Fruit fly (Drosophila melanogaster) whole organism, embryonic: ENCODE results near the gene brn.
A peak's percentile ranks its signal among the peaks of the same experiment; 100 is the strongest.

ENCODE experiments used
- Aef1 ChIP-seq: fragments of 200-800 bp; sonication (Bioruptor generic); IDR thresholded peaks from 3 replicates; pipeline ENCODE4 v1.3.6; 2022; ENCODE audit warnings: missing biosample characterization, missing genetic modification characterization
- Antp ChIP-seq: fragments of 200-800 bp; sonication (Bioruptor generic); optimal IDR thresholded peaks from 3 replicates; lab custom pipeline; 2016; ENCODE audit warnings: missing biosample characterization, missing genetic modification characterization
- Awh ChIP-seq: fragments of 200-800 bp; sonication (Bioruptor generic); IDR thresholded peaks from 2 replicates; pipeline ENCODE4, ENCODE4 v1.3.6; 2022; ENCODE audit warnings: missing biosample characterization, missing genetic modification characterization
- B-H2 ChIP-seq: fragments of 200-800 bp; sonication (Bioruptor generic); optimal IDR thresholded peaks from 2 replicates; lab custom pipeline; 2018; ENCODE audit warnings: missing biosample characterization, mild to moderate bottlenecking, missing genetic modification characterization
- CG10267 ChIP-seq: fragments of 200-800 bp; sonication (Bioruptor generic); optimal IDR thresholded peaks from 2 replicates; lab custom pipeline; 2018; ENCODE audit warnings: missing biosample characterization, mild to moderate bottlenecking, missing genetic modification characterization, moderate library complexity
- CG10431 ChIP-seq: fragments of 200-800 bp; sonication (Bioruptor generic); optimal IDR thresholded peaks from 3 replicates; lab custom pipeline; 2018; ENCODE audit warnings: missing biosample characterization, mild to moderate bottlenecking, missing genetic modification characterization
- CG11093 ChIP-seq: fragments of 200-800 bp; sonication (Bioruptor generic); IDR thresholded peaks from 3 replicates; pipeline ENCODE4 v1.3.6; 2022; ENCODE audit warnings: missing biosample characterization, missing genetic modification characterization
- CG11456 ChIP-seq: fragments of 200-800 bp; sonication (Bioruptor generic); IDR thresholded peaks from 3 replicates; pipeline ENCODE4 v1.3.6; 2022; ENCODE audit warnings: missing biosample characterization, missing genetic modification characterization
- CG17361 ChIP-seq: fragments of 200-800 bp; sonication (Bioruptor generic); IDR thresholded peaks from 3 replicates; pipeline ENCODE4 v1.3.6; 2022; ENCODE audit warnings: missing biosample characterization, missing genetic modification characterization
- CG17912 ChIP-seq: fragments of 200-800 bp; sonication (Bioruptor generic); optimal IDR thresholded peaks from 2 replicates; lab custom pipeline; 2018; ENCODE audit warnings: missing biosample characterization, mild to moderate bottlenecking, missing genetic modification characterization
- CG1832 ChIP-seq: fragments of 200-800 bp; sonication (Bioruptor generic); optimal IDR thresholded peaks from 2 replicates; lab custom pipeline; 2017; ENCODE audit warnings: missing biosample characterization, mild to moderate bottlenecking, missing genetic modification characterization, inconsistent platforms
- CG18599 ChIP-seq: fragments of 200-800 bp; sonication (Bioruptor generic); optimal IDR thresholded peaks from 3 replicates; lab custom pipeline; 2017; ENCODE audit warnings: missing biosample characterization, missing genetic modification characterization, mild to moderate bottlenecking, moderate library complexity, missing genetic modification reagents
- CG18619 ChIP-seq: fragments of 200-800 bp; sonication (Bioruptor generic); optimal IDR thresholded peaks from 3 replicates; lab custom pipeline; 2017; ENCODE audit warnings: missing biosample characterization, mild to moderate bottlenecking, missing genetic modification characterization
- CG32532 ChIP-seq: fragments of 200-800 bp; sonication (Bioruptor generic); IDR thresholded peaks from 2 replicates; pipeline ENCODE4 v1.3.6; 2022; ENCODE audit warnings: missing biosample characterization, missing genetic modification characterization
- CG34422 ChIP-seq: fragments of 200-800 bp; sonication (Bioruptor generic); IDR thresholded peaks from 3 replicates; pipeline ENCODE4 v1.3.6; 2022; ENCODE audit warnings: missing biosample characterization, missing genetic modification characterization
- CG4282 ChIP-seq: fragments of 200-800 bp; sonication (Bioruptor generic); optimal IDR thresholded peaks from 2 replicates; lab custom pipeline; 2016; ENCODE audit warnings: missing biosample characterization, missing genetic modification characterization
- CG43689 ChIP-seq: fragments of 200-800 bp; sonication (Bioruptor generic); IDR thresholded peaks from 2 replicates; pipeline ENCODE4 v1.3.6; 2022; ENCODE audit warnings: missing biosample characterization, missing genetic modification characterization
- CG8478 ChIP-seq: fragments of >200 bp; optimal IDR thresholded peaks from 2 replicates; lab custom pipeline; 2018
- Dip3 ChIP-seq: fragments of 200-800 bp; sonication (Bioruptor generic); optimal IDR thresholded peaks from 3 replicates; lab custom pipeline; 2016; ENCODE audit warnings: missing biosample characterization, missing genetic modification characterization
- Dref ChIP-seq: fragments of 200-800 bp; sonication (Bioruptor generic); IDR thresholded peaks from 2 replicates; pipeline ENCODE4 v1.3.6; 2022; ENCODE audit warnings: missing biosample characterization, missing genetic modification characterization
- E2f1 ChIP-seq: fragments of 200-800 bp; sonication (Bioruptor generic); IDR thresholded peaks from 2 replicates; pipeline ENCODE4 v1.3.6; 2022; ENCODE audit warnings: missing biosample characterization, missing genetic modification characterization
- Ets65A ChIP-seq: fragments of 200-800 bp; sonication (Bioruptor generic); peaks from one replicate; lab custom pipeline; 2016; ENCODE audit warnings: missing biosample characterization, missing genetic modification characterization
- Fer2 ChIP-seq: fragments of 200-800 bp; sonication (Bioruptor generic); optimal IDR thresholded peaks from 2 replicates; lab custom pipeline; 2018; ENCODE audit warnings: missing biosample characterization, mild to moderate bottlenecking, missing genetic modification characterization, moderate library complexity
- Fer3 ChIP-seq: fragments of 200-800 bp; sonication (Bioruptor generic); optimal IDR thresholded peaks from 2 replicates; lab custom pipeline; 2018; ENCODE audit warnings: missing biosample characterization, mild to moderate bottlenecking, missing genetic modification characterization, moderate library complexity
- HLHmδ ChIP-seq: fragments of 200-800 bp; sonication (Bioruptor generic); optimal IDR thresholded peaks from 2 replicates; lab custom pipeline; 2018; ENCODE audit warnings: missing biosample characterization, mild to moderate bottlenecking, missing genetic modification characterization, moderate library complexity
- Hr3 ChIP-seq: fragments of 200-800 bp; sonication (Bioruptor generic); optimal IDR thresholded peaks from 3 replicates; lab custom pipeline; 2016; ENCODE audit warnings: missing biosample characterization, missing genetic modification characterization
- Hr39 ChIP-seq: fragments of >200 bp; optimal IDR thresholded peaks from 2 replicates; lab custom pipeline; 2017
- MTF-1 ChIP-seq: fragments of 200-800 bp; sonication (Bioruptor generic); optimal IDR thresholded peaks from 2 replicates; lab custom pipeline; 2018; ENCODE audit warnings: missing biosample characterization, mild to moderate bottlenecking, missing genetic modification characterization, borderline replicate concordance
- NC2β ChIP-seq: fragments of 200-800 bp; sonication (Bioruptor generic); optimal IDR thresholded peaks from 2 replicates; lab custom pipeline; 2016; ENCODE audit warnings: missing biosample characterization, missing genetic modification characterization
- Poxn ChIP-seq: fragments of 200-800 bp; sonication (Bioruptor generic); IDR thresholded peaks from 2 replicates; pipeline ENCODE4 v1.3.6; 2022; ENCODE audit warnings: missing biosample characterization, missing genetic modification characterization
- Sox102F ChIP-seq: fragments of 200-800 bp; sonication (Bioruptor generic); optimal IDR thresholded peaks from 2 replicates; lab custom pipeline; 2018; ENCODE audit warnings: missing biosample characterization, mild to moderate bottlenecking, missing genetic modification characterization, moderate library complexity
- YL-1 ChIP-seq: fragments of 200-800 bp; sonication (Bioruptor generic); optimal IDR thresholded peaks from 3 replicates; lab custom pipeline; 2017; ENCODE audit warnings: missing biosample characterization, mild to moderate bottlenecking, missing genetic modification characterization
- ci ChIP-seq: fragments of 200-800 bp; sonication (Bioruptor generic); IDR thresholded peaks from 3 replicates; pipeline ENCODE4 v1.3.6; 2022; ENCODE audit warnings: missing biosample characterization, missing genetic modification characterization
- da ChIP-seq: fragments of 200-800 bp; sonication (Bioruptor generic); optimal IDR thresholded peaks from 2 replicates; lab custom pipeline; 2016; ENCODE audit warnings: missing biosample characterization, missing genetic modification characterization
- disco-r ChIP-seq: fragments of 200-800 bp; sonication (Bioruptor generic); optimal IDR thresholded peaks from 2 replicates; lab custom pipeline; 2016; ENCODE audit warnings: missing biosample characterization, missing genetic modification characterization
- dm ChIP-seq: fragments of 200-800 bp; sonication (Bioruptor generic); optimal IDR thresholded peaks from 3 replicates; lab custom pipeline; 2016; ENCODE audit warnings: missing biosample characterization, missing genetic modification characterization
- dmrt99B ChIP-seq: fragments of 200-800 bp; sonication (Bioruptor generic); optimal IDR thresholded peaks from 2 replicates; lab custom pipeline; 2018; ENCODE audit warnings: missing biosample characterization, mild to moderate bottlenecking, missing genetic modification characterization, moderate library complexity
- grn ChIP-seq: fragments of 200-800 bp; sonication (Bioruptor generic); optimal IDR thresholded peaks from 3 replicates; lab custom pipeline; 2017; ENCODE audit warnings: missing biosample characterization, missing genetic modification characterization
- inv ChIP-seq: fragments of 200-800 bp; sonication (Bioruptor generic); IDR thresholded peaks from 2 replicates; pipeline ENCODE4 v1.3.6; 2022; ENCODE audit warnings: missing biosample characterization, missing genetic modification characterization; ENCODE audit not compliant: partially characterized antibody
- jigr1 ChIP-seq: fragments of 200-800 bp; sonication (Bioruptor generic); IDR thresholded peaks from 3 replicates; pipeline ENCODE4 v1.3.6; 2022; ENCODE audit warnings: missing biosample characterization, missing genetic modification characterization
- ken ChIP-seq: fragments of 200-800 bp; sonication (Bioruptor generic); IDR thresholded peaks from 3 replicates; pipeline ENCODE4 v1.3.6; 2022; ENCODE audit warnings: missing biosample characterization, missing genetic modification characterization
- lbe ChIP-seq: fragments of 200-800 bp; sonication (Bioruptor generic); optimal IDR thresholded peaks from 2 replicates; lab custom pipeline; 2016; ENCODE audit warnings: missing biosample characterization, mild to moderate bottlenecking, missing genetic modification characterization
- lilli ChIP-seq: fragments of 200-800 bp; sonication (Bioruptor generic); optimal IDR thresholded peaks from 3 replicates; lab custom pipeline; 2016; ENCODE audit warnings: missing biosample characterization, missing genetic modification characterization
- lmd ChIP-seq: fragments of 200-800 bp; sonication (Bioruptor generic); IDR thresholded peaks from 2 replicates; pipeline ENCODE4 v1.3.6; 2022; ENCODE audit warnings: missing biosample characterization, missing genetic modification characterization
- mirr ChIP-seq: fragments of 200-800 bp; sonication (Bioruptor generic); optimal IDR thresholded peaks from 3 replicates; lab custom pipeline; 2018; ENCODE audit warnings: missing biosample characterization, mild to moderate bottlenecking, missing genetic modification characterization
- nerfin-1 ChIP-seq: fragments of 200-800 bp; sonication (Bioruptor generic); optimal IDR thresholded peaks from 3 replicates; lab custom pipeline; 2019; ENCODE audit warnings: missing biosample characterization, mild to moderate bottlenecking, missing genetic modification characterization, moderate library complexity
- nmo ChIP-seq: fragments of 200-800 bp; sonication (Bioruptor generic); optimal IDR thresholded peaks from 2 replicates; lab custom pipeline; 2018; ENCODE audit warnings: missing biosample characterization, mild to moderate bottlenecking, missing genetic modification characterization, moderate library complexity
- repo ChIP-seq: fragments of 200-800 bp; sonication (Bioruptor generic); optimal IDR thresholded peaks from 2 replicates; lab custom pipeline; 2016; ENCODE audit warnings: missing biosample characterization, missing genetic modification characterization
- sc ChIP-seq, 3 experiments: fragments of >200 bp in 2 of 3; fragments of 200-800 bp in 1 of 3; sonication (Bioruptor generic) in 1 of 3; optimal IDR thresholded peaks; 2 replicates in 2 of 3; 3 replicates in 1 of 3; lab custom pipeline; 2017; ENCODE audit warnings: mild to moderate bottlenecking in 1 of 3, missing biosample characterization in 1 of 3, missing genetic modification characterization in 1 of 3, missing genetic modification reagents in 1 of 3
- scrt ChIP-seq: fragments of 200-800 bp; sonication (Bioruptor generic); optimal IDR thresholded peaks from 2 replicates; lab custom pipeline; 2018; ENCODE audit warnings: missing biosample characterization, mild to moderate bottlenecking, missing genetic modification characterization, moderate library complexity
- tup ChIP-seq: fragments of 200-800 bp; sonication (Bioruptor generic); optimal IDR thresholded peaks from 2 replicates; lab custom pipeline; 2016; ENCODE audit warnings: missing biosample characterization, mild to moderate bottlenecking, missing genetic modification characterization, moderate library complexity

Gene brn

dm6 chrX:4106756-4107155 lies 2.6 kb downstream of the brn start (continued):
- TF ChIP-seq Hr39 (no peak), lbe (GFP tag; lab: Kevin White, UChicago) (no peak), CG8478 (lab: Kevin White, UChicago) (no peak), tup (GFP tag; lab: Kevin White, UChicago) (no peak), Aef1 (no peak; the same call in 2 of the 3 replicates), lilli (no peak), NC2β (no peak), Dref (GFP tag; lab: Robert Waterston, UW) (no peak), Fer3 (tag; lab: Kevin White, UChicago) (no peak), CG11093 (no peak; the same call in 2 of the 3 replicates), B-H2 (GFP tag; lab: Kevin White, UChicago) (no peak), Poxn (GFP tag; lab: Robert Waterston, UW) (no peak), Hr3 (GFP tag; lab: Kevin White, UChicago) (no peak), Fer2 (tag; lab: Kevin White, UChicago) (no peak), CG10267 (tag; lab: Kevin White, UChicago) (peak; percentile 21), ci (GFP tag; lab: Robert Waterston, UW) (0 out of 3 replicates have a peak, but pooled peaks have one; percentile 12), disco-r (GFP tag; lab: Kevin White, UChicago) (no peak), CG17361 (no peak), dm (GFP tag; lab: Kevin White, UChicago) (no peak), CG18599 (GFP tag; lab: Kevin White, UChicago) (peak; percentile 48), inv (GFP tag; lab: Robert Waterston, UW) (no peak), Dip3 (GFP tag; lab: Kevin White, UChicago) (no peak), dmrt99B (tag; lab: Kevin White, UChicago) (no peak), HLHmδ (GFP tag; lab: Kevin White, UChicago) (no peak), CG18619 (GFP tag; lab: Kevin White, UChicago) (peak; percentile 10), jigr1 (GFP tag; lab: Robert Waterston, UW) (no peak), mirr (no peak), nmo (GFP tag; lab: Kevin White, UChicago) (peak; percentile 51), lmd (GFP tag; lab: Robert Waterston, UW) (0 out of 2 replicates have a peak, but pooled peaks have one; percentile 4), da (GFP tag; lab: Kevin White, UChicago) (no peak), E2f1 (no peak), CG34422 (no peak), CG17912 (GFP tag; lab: Kevin White, UChicago) (no peak), repo (GFP tag; lab: Kevin White, UChicago) (no peak), CG32532 (GFP tag; lab: Robert Waterston, UW) (peak; percentile 40; the same call in 1 of the 2 replicates), CG43689 (GFP tag; lab: Robert Waterston, UW) (no peak), grn (GFP tag; lab: Kevin White, UChicago) (no peak), YL-1 (GFP tag; lab: Kevin White, UChicago) (no peak), Antp (peak; percentile 26), ken (no peak), MTF-1 (GFP tag; lab: Kevin White, UChicago) (no peak), Ets65A (GFP tag; lab: Kevin White, UChicago) (peak; percentile 93), CG4282 (GFP tag; lab: Kevin White, UChicago) (no peak), Sox102F (GFP tag; lab: Kevin White, UChicago) (no peak), CG11456 (GFP tag; lab: Robert Waterston, UW) (no peak), nerfin-1 (peak; percentile 13), CG10431 (GFP tag; lab: Kevin White, UChicago) (no peak), Awh (GFP tag; lab: Robert Waterston, UW) (no peak), sc (optimal IDR thresholded peaks at IDR 0.05; lab: Kevin White, UChicago) (no peak), sc (GFP tag; optimal IDR thresholded peaks at IDR 0.05; lab: Kevin White, UChicago) (peak; percentile 3), CG1832 (GFP tag; lab: Kevin White, UChicago) (no peak), scrt (GFP tag; lab: Kevin White, UChicago) (no peak)
